Fruit fly (Drosophila melanogaster) whole organism, prepupa: ENCODE data around the gene TwdlC.

ENCODE experiments used
- Blimp-1 ChIP-seq: fragments of 200-800 bp; sonication (Bioruptor generic); optimal IDR thresholded peaks from 3 replicates; lab custom pipeline; 2017; ENCODE audit warnings: missing biosample characterization, missing genetic modification characterization, mild to moderate bottlenecking, moderate library complexity, missing genetic modification reagents
- CG10631 ChIP-seq: fragments of 200-800 bp; sonication (Bioruptor generic); optimal IDR thresholded peaks from 2 replicates; lab custom pipeline; 2016; ENCODE audit warnings: missing biosample characterization, missing genetic modification characterization
- CG10669 ChIP-seq: fragments of 200-800 bp; sonication (Bioruptor generic); optimal IDR thresholded peaks from 3 replicates; lab custom pipeline; 2018; ENCODE audit warnings: missing biosample characterization, mild to moderate bottlenecking, missing genetic modification characterization, moderate library complexity
- CG11294 ChIP-seq: fragments of 200-800 bp; sonication (Bioruptor generic); IDR thresholded peaks from 2 replicates; pipeline ENCODE4 v1.3.6; 2022; ENCODE audit warnings: missing biosample characterization, missing genetic modification characterization
- CG11762 ChIP-seq: fragments of 200-800 bp; sonication (Bioruptor generic); optimal IDR thresholded peaks from 3 replicates; lab custom pipeline; 2016; ENCODE audit warnings: missing biosample characterization, missing genetic modification characterization; ENCODE audit not compliant: insufficient read depth
- CG15336 ChIP-seq: fragments of 200-800 bp; sonication (Bioruptor generic); IDR thresholded peaks from 2 replicates; pipeline ENCODE4 v1.3.6; 2022; ENCODE audit warnings: missing biosample characterization, missing genetic modification characterization
- CG1621 ChIP-seq: fragments of 200-800 bp; sonication (Bioruptor generic); optimal IDR thresholded peaks from 3 replicates; lab custom pipeline; 2018; ENCODE audit warnings: missing biosample characterization, mild to moderate bottlenecking, missing genetic modification characterization
- CG31627 ChIP-seq: fragments of 200-800 bp; sonication (Bioruptor generic); optimal IDR thresholded peaks from 3 replicates; lab custom pipeline; 2016; ENCODE audit warnings: missing biosample characterization, missing genetic modification characterization
- CG32006 ChIP-seq: fragments of 200-800 bp; sonication (Bioruptor generic); optimal IDR thresholded peaks from 3 replicates; lab custom pipeline; 2017; ENCODE audit warnings: missing biosample characterization, mild to moderate bottlenecking, missing genetic modification characterization
- CG34406 ChIP-seq: fragments of 200-800 bp; sonication (Bioruptor generic); optimal IDR thresholded peaks from 3 replicates; lab custom pipeline; 2016; ENCODE audit warnings: missing biosample characterization, missing genetic modification characterization
- CG3919 ChIP-seq: fragments of 200-800 bp; sonication (Bioruptor generic); optimal IDR thresholded peaks from 3 replicates; lab custom pipeline; 2016; ENCODE audit warnings: missing biosample characterization, missing genetic modification characterization
- CG4318 ChIP-seq: fragments of 200-800 bp; sonication (Bioruptor generic); optimal IDR thresholded peaks from 3 replicates; lab custom pipeline; 2017; ENCODE audit warnings: missing biosample characterization, mild to moderate bottlenecking, missing genetic modification characterization
- CG6163 ChIP-seq: fragments of 200-800 bp; sonication (Bioruptor generic); IDR thresholded peaks from 3 replicates; pipeline ENCODE4 v1.3.6; 2022; ENCODE audit warnings: missing biosample characterization, missing genetic modification characterization
- CG6276 ChIP-seq: fragments of 200-800 bp; sonication (Bioruptor generic); optimal IDR thresholded peaks from 2 replicates; lab custom pipeline; 2017; ENCODE audit warnings: missing biosample characterization, mild to moderate bottlenecking, missing genetic modification characterization
- CG6792 ChIP-seq: fragments of 200-800 bp; sonication (Bioruptor generic); optimal IDR thresholded peaks from 3 replicates; lab custom pipeline; 2016; ENCODE audit warnings: missing biosample characterization, missing genetic modification characterization
- CG6808 ChIP-seq: fragments of 200-800 bp; sonication (Bioruptor generic); optimal IDR thresholded peaks from 3 replicates; lab custom pipeline; 2017; ENCODE audit warnings: missing biosample characterization, missing genetic modification characterization, mild to moderate bottlenecking, moderate library complexity, missing genetic modification reagents
- CG6854 ChIP-seq: fragments of 200-800 bp; sonication (Bioruptor generic); optimal IDR thresholded peaks from 2 replicates; lab custom pipeline; 2017; ENCODE audit warnings: missing biosample characterization, mild to moderate bottlenecking, missing genetic modification characterization
- CG7368 ChIP-seq: fragments of 200-800 bp; sonication (Bioruptor generic); optimal IDR thresholded peaks from 3 replicates; lab custom pipeline; 2016; ENCODE audit warnings: missing biosample characterization, missing genetic modification characterization
- CG8119 ChIP-seq: fragments of 200-800 bp; sonication (Bioruptor generic); IDR thresholded peaks from 3 replicates; pipeline ENCODE4 v1.3.6; 2022; ENCODE audit warnings: missing biosample characterization, missing genetic modification characterization
- CG8319 ChIP-seq: fragments of 200-800 bp; sonication (Bioruptor generic); optimal IDR thresholded peaks from 3 replicates; lab custom pipeline; 2016; ENCODE audit warnings: missing biosample characterization, missing genetic modification characterization
- CG8632 ChIP-seq: fragments of 200-800 bp; sonication (Bioruptor generic); optimal IDR thresholded peaks from 3 replicates; lab custom pipeline; 2016; ENCODE audit warnings: missing biosample characterization, missing genetic modification characterization
- CG9139 ChIP-seq: fragments of 200-800 bp; sonication (Bioruptor generic); optimal IDR thresholded peaks from 3 replicates; lab custom pipeline; 2017; ENCODE audit warnings: missing biosample characterization, mild to moderate bottlenecking, missing genetic modification characterization
- Eip75B ChIP-seq: fragments of 200-800 bp; sonication (Bioruptor generic); optimal IDR thresholded peaks from 3 replicates; lab custom pipeline; 2016; ENCODE audit warnings: missing biosample characterization, missing genetic modification characterization
- Eip93F ChIP-seq: fragments of 200-800 bp; sonication (Bioruptor generic); optimal IDR thresholded peaks from 2 replicates; lab custom pipeline; 2016; ENCODE audit warnings: missing biosample characterization, mild to moderate bottlenecking, missing genetic modification characterization
- Ets96B ChIP-seq: fragments of 200-800 bp; optimal IDR thresholded peaks from 2 replicates; lab custom pipeline; 2019; ENCODE audit warnings: missing biosample characterization, mild to moderate bottlenecking, missing genetic modification characterization, moderate library complexity
- Gug ChIP-seq: fragments of 200-800 bp; sonication (Bioruptor generic); IDR thresholded peaks from 2 replicates; pipeline ENCODE4 v1.3.6; 2022; ENCODE audit warnings: missing biosample characterization, missing genetic modification characterization
- Hr39 ChIP-seq: fragments of 200-800 bp; sonication (Bioruptor generic); optimal IDR thresholded peaks from 2 replicates; lab custom pipeline; 2016; ENCODE audit warnings: missing biosample characterization, missing genetic modification characterization
- Lpt ChIP-seq: fragments of 200-800 bp; sonication (Bioruptor generic); optimal IDR thresholded peaks from 3 replicates; lab custom pipeline; 2016; ENCODE audit warnings: missing biosample characterization, missing genetic modification characterization
- OdsH ChIP-seq: fragments of 200-800 bp; sonication (Bioruptor generic); optimal IDR thresholded peaks from 3 replicates; lab custom pipeline; 2016; ENCODE audit warnings: missing biosample characterization, missing genetic modification characterization
- Smox ChIP-seq: fragments of 200-800 bp; sonication (Bioruptor generic); optimal IDR thresholded peaks from 3 replicates; lab custom pipeline; 2016; ENCODE audit warnings: missing biosample characterization, missing genetic modification characterization
- Sox14 ChIP-seq: fragments of 200-800 bp; sonication (Bioruptor generic); optimal IDR thresholded peaks from 3 replicates; lab custom pipeline; 2016; ENCODE audit warnings: missing biosample characterization, missing genetic modification characterization
- Sox15 ChIP-seq: fragments of 200-800 bp; sonication (Bioruptor generic); optimal IDR thresholded peaks from 3 replicates; lab custom pipeline; 2016; ENCODE audit warnings: missing biosample characterization, missing genetic modification characterization
- achi ChIP-seq: fragments of 200-800 bp; sonication (Bioruptor generic); optimal IDR thresholded peaks from 3 replicates; lab custom pipeline; 2016; ENCODE audit warnings: missing biosample characterization, missing genetic modification characterization
- acj6 ChIP-seq: fragments of 200-800 bp; sonication (Bioruptor generic); optimal IDR thresholded peaks from 3 replicates; lab custom pipeline; 2016; ENCODE audit warnings: missing biosample characterization, missing genetic modification characterization
- cyc ChIP-seq: fragments of 200-800 bp; sonication (Bioruptor generic); optimal IDR thresholded peaks from 3 replicates; lab custom pipeline; 2016; ENCODE audit warnings: missing biosample characterization, missing genetic modification characterization
- dsx ChIP-seq: fragments of 200-800 bp; optimal IDR thresholded peaks from 3 replicates; lab custom pipeline; 2019; ENCODE audit warnings: missing biosample characterization, mild to moderate bottlenecking, missing genetic modification characterization, moderate library complexity; ENCODE audit not compliant: poor library complexity, severe bottlenecking
- esn ChIP-seq: fragments of 200-800 bp; sonication (Bioruptor generic); optimal IDR thresholded peaks from 2 replicates; lab custom pipeline; 2016; ENCODE audit warnings: missing biosample characterization, mild to moderate bottlenecking, missing genetic modification characterization, moderate library complexity
- fd59A ChIP-seq: fragments of 200-800 bp; sonication (Bioruptor generic); optimal IDR thresholded peaks from 2 replicates; lab custom pipeline; 2017; ENCODE audit warnings: missing biosample characterization, mild to moderate bottlenecking, missing genetic modification characterization, missing genetic modification reagents
- fd85E ChIP-seq: fragments of 200-800 bp; sonication (Bioruptor generic); optimal IDR thresholded peaks from 3 replicates; lab custom pipeline; 2016; ENCODE audit warnings: missing biosample characterization, missing genetic modification characterization
- fkh ChIP-seq: fragments of 200-800 bp; sonication (Bioruptor generic); optimal IDR thresholded peaks from 3 replicates; lab custom pipeline; 2017; ENCODE audit warnings: missing biosample characterization, mild to moderate bottlenecking, missing genetic modification characterization, moderate library complexity
- net ChIP-seq: fragments of 200-800 bp; sonication (Bioruptor generic); optimal IDR thresholded peaks from 3 replicates; lab custom pipeline; 2016; ENCODE audit warnings: missing biosample characterization, missing genetic modification characterization
- pdm3 ChIP-seq: fragments of 200-800 bp; sonication (Bioruptor generic); optimal IDR thresholded peaks from 3 replicates; lab custom pipeline; 2016; ENCODE audit warnings: missing biosample characterization, missing genetic modification characterization
- spab ChIP-seq: fragments of 200-800 bp; sonication (Bioruptor generic); optimal IDR thresholded peaks from 2 replicates; lab custom pipeline; 2017; ENCODE audit warnings: missing biosample characterization, mild to moderate bottlenecking, missing genetic modification characterization, missing genetic modification reagents
- ss ChIP-seq, 2 experiments: fragments of 200-800 bp; sonication (Bioruptor generic); optimal IDR thresholded peaks; 2 replicates in 1 of 2; 3 replicates in 1 of 2; lab custom pipeline; 2017 to 2018; ENCODE audit warnings: mild to moderate bottlenecking in 2 of 2, missing biosample characterization in 2 of 2, missing genetic modification characterization in 2 of 2, moderate library complexity in 1 of 2
- topi ChIP-seq: fragments of 200-800 bp; sonication (Bioruptor generic); optimal IDR thresholded peaks from 3 replicates; lab custom pipeline; 2016; ENCODE audit warnings: missing biosample characterization, missing genetic modification characterization
- vri ChIP-seq: fragments of 200-800 bp; sonication (Bioruptor generic); optimal IDR thresholded peaks from 3 replicates; lab custom pipeline; 2016; ENCODE audit warnings: missing biosample characterization, mild to moderate bottlenecking, missing genetic modification characterization

Gene TwdlC

DNA sequence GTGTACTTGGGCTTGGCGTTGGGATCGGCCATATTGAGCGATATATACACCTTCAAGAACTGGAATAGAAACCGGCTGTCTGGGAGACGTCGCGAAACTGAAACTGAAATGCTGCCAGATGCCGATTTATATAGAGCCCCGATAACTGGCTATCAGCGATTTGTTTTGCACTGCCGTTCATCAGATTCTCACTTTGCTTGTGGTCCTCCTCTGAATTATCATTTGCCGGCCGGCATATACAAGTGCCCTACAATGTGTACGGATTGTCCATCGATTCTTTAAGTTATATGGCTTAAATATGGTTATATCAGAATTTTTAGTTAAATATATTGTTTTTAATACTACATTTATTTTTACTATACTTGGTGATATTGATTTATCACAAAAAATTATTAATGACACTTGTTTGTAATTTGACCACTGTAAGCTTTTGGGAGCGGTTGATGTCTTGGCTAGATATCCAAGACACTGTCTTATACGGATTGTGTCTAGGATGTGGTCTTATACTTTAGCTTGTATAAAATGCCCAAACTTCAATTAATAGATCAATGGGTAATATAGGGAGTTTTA is 6.1 kb upstream of the TwdlC start, which contains the start of gene CG31075 (continued):
- TF ChIP-seq pdm3 (GFP tag; lab: Kevin White, UChicago) = peak; percentile 84
- peak; percentile 74 for TF ChIP-seq CG8632 (GFP tag; lab: Kevin White, UChicago)
- peak; percentile 87 for TF ChIP-seq Smox (GFP tag; lab: Kevin White, UChicago)
- peak; percentile 81 to 87 for TF ChIP-seq ss (GFP tag; optimal IDR thresholded peaks at IDR 0.05; lab: Kevin White, UChicago)
- peak; percentile 76 for TF ChIP-seq Blimp-1 (GFP tag; lab: Kevin White, UChicago)
- TF ChIP-seq CG6163 = peak; percentile 99
- TF ChIP-seq vri (GFP tag; lab: Kevin White, UChicago) = peak; percentile 85
- TF ChIP-seq CG34406 (GFP tag; lab: Kevin White, UChicago) = peak; percentile 83
- TF ChIP-seq OdsH (GFP tag; lab: Kevin White, UChicago) = peak; percentile 86
- peak; percentile 73 for TF ChIP-seq CG4318
- peak; percentile 86 for TF ChIP-seq CG6792 (GFP tag; lab: Kevin White, UChicago)
- TF ChIP-seq CG10669 (GFP tag; lab: Kevin White, UChicago) = peak; percentile 89
- peak; percentile 91 for TF ChIP-seq CG10631
- TF ChIP-seq CG3919 (GFP tag; lab: Kevin White, UChicago) = peak; percentile 94
- TF ChIP-seq Sox15 (GFP tag; lab: Kevin White, UChicago) = peak; percentile 41
- TF ChIP-seq CG11294 (GFP tag; lab: Robert Waterston, UW) = peak; percentile 75
- TF ChIP-seq net (GFP tag; lab: Kevin White, UChicago) = peak; percentile 76
- TF ChIP-seq CG11762 = peak; percentile 83
- TF ChIP-seq fd59A = peak; percentile 74
- peak; percentile 76 for TF ChIP-seq CG32006 (GFP tag; lab: Kevin White, UChicago)
- peak; percentile 86 for TF ChIP-seq CG6808 (GFP tag; lab: Kevin White, UChicago)
- peak; percentile 77 for TF ChIP-seq CG8319
- TF ChIP-seq CG1621 = peak; percentile 82
- peak; percentile 87 for TF ChIP-seq Eip75B (GFP tag; lab: Kevin White, UChicago)
- peak; percentile 93 for TF ChIP-seq Ets96B (tag; lab: Kevin White, UChicago)
- peak; percentile 74 for TF ChIP-seq fd85E (GFP tag; lab: Kevin White, UChicago)
- peak; percentile 97 for TF ChIP-seq Gug (GFP tag; lab: Robert Waterston, UW)

dm6 chr3R:26989802-26990509 is 4.7 kb upstream of the TwdlC start, which contains the start of gene CG31076:
Gene CG31076, minus strand, starts transcription at chr3R:26989852.
- peak; percentile 9 for TF ChIP-seq CG32006 (GFP tag; lab: Kevin White, UChicago)
- TF ChIP-seq Hr39 = peak; percentile 54
- TF ChIP-seq fkh = peak; percentile 70
- peak; percentile 65 for TF ChIP-seq CG6276 (GFP tag; lab: Kevin White, UChicago)
- peak; percentile 65 for TF ChIP-seq CG3919 (GFP tag; lab: Kevin White, UChicago)
- TF ChIP-seq CG11762 = peak; percentile 46
- peak; percentile 44 for TF ChIP-seq CG6808 (GFP tag; lab: Kevin White, UChicago)
- TF ChIP-seq spab (GFP tag; lab: Kevin White, UChicago) = peak; percentile 47
- TF ChIP-seq OdsH (GFP tag; lab: Kevin White, UChicago) = peak; percentile 36
- peak; percentile 15 to 57 for TF ChIP-seq ss (GFP tag; optimal IDR thresholded peaks at IDR 0.05; lab: Kevin White, UChicago)
- TF ChIP-seq Lpt (GFP tag; lab: Kevin White, UChicago) = peak; percentile 26
- 0 out of 2 replicates have a peak, but pooled peaks have one; percentile 24 for TF ChIP-seq CG15336 (GFP tag; lab: Robert Waterston, UW)
- TF ChIP-seq CG8632 (GFP tag; lab: Kevin White, UChicago) = peak; percentile 33
- no peak for TF ChIP-seq CG11294 (GFP tag; lab: Robert Waterston, UW)
- TF ChIP-seq fd59A = no peak
- peak; percentile 24 for TF ChIP-seq acj6
- TF ChIP-seq CG8119 (GFP tag; lab: Robert Waterston, UW) = peak; percentile 34; the same call in 1 of the 3 replicates
- peak; percentile 81 for TF ChIP-seq esn (GFP tag; lab: Kevin White, UChicago)
- TF ChIP-seq Eip93F (GFP tag; lab: Kevin White, UChicago) = peak; percentile 83
- TF ChIP-seq CG6854 (GFP tag; lab: Kevin White, UChicago) = no peak
- no peak for TF ChIP-seq CG9139 (GFP tag; lab: Kevin White, UChicago)
- peak; percentile 67 for TF ChIP-seq dsx (GFP tag; lab: Kevin White, UChicago)
- TF ChIP-seq Blimp-1 (GFP tag; lab: Kevin White, UChicago) = peak; percentile 53
- TF ChIP-seq Gug (GFP tag; lab: Robert Waterston, UW) = no peak
- TF ChIP-seq Sox14 (GFP tag; lab: Kevin White, UChicago) = peak; percentile 77
- peak; percentile 65 for TF ChIP-seq achi
- peak; percentile 65 for TF ChIP-seq CG7368 (GFP tag; lab: Kevin White, UChicago)
- peak; percentile 56 for TF ChIP-seq CG31627 (GFP tag; lab: Kevin White, UChicago)
- TF ChIP-seq cyc (GFP tag; lab: Kevin White, UChicago) = peak; percentile 77
- peak; percentile 85 for TF ChIP-seq topi (GFP tag; lab: Kevin White, UChicago)
